Fruit fly (Drosophila melanogaster): Measurements from ENCODE around the gene lmgA.

Gene lmgA

dm6 chr2L:8572900-8573299 lies 44.5 kb upstream of the lmgA start (continued):
- TF ChIP-seq emc (GFP tag; optimal IDR thresholded peaks at IDR 0.05) (no peak), ERR (GFP tag; optimal IDR thresholded peaks at IDR 0.05) (no peak), CG18011 (GFP tag; optimal IDR thresholded peaks at IDR 0.05) (no peak), Side (GFP tag; optimal IDR thresholded peaks at IDR 0.05) (peak; percentile 41), CG16815 (GFP tag; optimal IDR thresholded peaks at IDR 0.05) (no peak), CG10431 (GFP tag; optimal IDR thresholded peaks at IDR 0.05) (no peak), cg (GFP tag; optimal IDR thresholded peaks at IDR 0.05) (no peak), hbn (GFP tag; IDR thresholded peaks at IDR 0.05; ENCODE audit: partially characterized antibody) (no peak), Usf (GFP tag; optimal IDR thresholded peaks at IDR 0.05) (no peak), CG15696 (tag; optimal IDR thresholded peaks at IDR 0.05) (no peak), CkIIα-i1 (GFP tag; IDR thresholded peaks at IDR 0.05) (no peak), seq (GFP tag; IDR thresholded peaks at IDR 0.05) (peak; percentile 19; the same call in 1 of the 2 replicates), zfh1 (GFP tag; IDR thresholded peaks at IDR 0.05) (0 out of 3 replicates have a peak, but pooled peaks have one; percentile 48), CG3065 (GFP tag; optimal IDR thresholded peaks at IDR 0.05) (no peak)

dm6 chr2L:8570408-8571072 lies 42.1 kb upstream of the lmgA start:
- no peak for TF ChIP-seq Gug (GFP tag; IDR thresholded peaks at IDR 0.05)
- TF ChIP-seq HmgZ (tag; optimal IDR thresholded peaks at IDR 0.05), result peak; percentile 21
- no peak for TF ChIP-seq trh (GFP tag; optimal IDR thresholded peaks at IDR 0.05)
- TF ChIP-seq GATAe (GFP tag; conservative IDR thresholded peaks at IDR 0.05), result peak; percentile 62; the same call in 1 of the 2 replicates
- peak; percentile 43; the same call in 1 of the 2 replicates for TF ChIP-seq Bgb (GFP tag; IDR thresholded peaks at IDR 0.05; ENCODE audit: partially characterized antibody)
- 0 out of 3 replicates have a peak, but pooled peaks have one; percentile 28 for TF ChIP-seq CG14860 (GFP tag; IDR thresholded peaks at IDR 0.05; ENCODE audit: partially characterized antibody)
- 0 out of 3 replicates have a peak, but pooled peaks have one; percentile 52 for TF ChIP-seq mld (GFP tag; IDR thresholded peaks at IDR 0.05; ENCODE audit: partially characterized antibody)
- TF ChIP-seq HLH4C (GFP tag; IDR thresholded peaks at IDR 0.05; ENCODE audit: partially characterized antibody), result peak; percentile 46; the same call in 1 of the 3 replicates
- TF ChIP-seq gro (GFP tag; optimal IDR thresholded peaks at IDR 0.05), result peak; percentile 49
- TF ChIP-seq CG34376 (GFP tag; optimal IDR thresholded peaks at IDR 0.05), result peak; percentile 82
- no peak for TF ChIP-seq p53 (GFP tag; optimal IDR thresholded peaks at IDR 0.05)
- TF ChIP-seq Nf-YB (GFP tag; optimal IDR thresholded peaks at IDR 0.05), result no peak
- TF ChIP-seq schlank (tag; optimal IDR thresholded peaks at IDR 0.05), result no peak
- peak; percentile 37; the same call in 1 of the 2 replicates for TF ChIP-seq amos (GFP tag; IDR thresholded peaks at IDR 0.05; ENCODE audit: partially characterized antibody)
- no peak for TF ChIP-seq Mad (GFP tag; optimal IDR thresholded peaks at IDR 0.05)
- TF ChIP-seq CG3281 (GFP tag; optimal IDR thresholded peaks at IDR 0.05), result peak; percentile 14
- peak; percentile 71 for TF ChIP-seq sug (tag; optimal IDR thresholded peaks at IDR 0.05)
- peak; percentile 49; the same call in 1 of the 3 replicates for TF ChIP-seq vnd (GFP tag; IDR thresholded peaks at IDR 0.05; ENCODE audit: partially characterized antibody)
- TF ChIP-seq CG13287 (GFP tag; IDR thresholded peaks at IDR 0.05; ENCODE audit: partially characterized antibody), result 0 out of 2 replicates have a peak, but pooled peaks have one; percentile 23
- TF ChIP-seq tna (GFP tag; IDR thresholded peaks at IDR 0.05; ENCODE audit: partially characterized antibody), result 0 out of 2 replicates have a peak, but pooled peaks have one; percentile 40
- TF ChIP-seq Hr78 (GFP tag; optimal IDR thresholded peaks at IDR 0.05), result peak in 1 of 2 experiments; percentile 95
- TF ChIP-seq fd3F (GFP tag; optimal IDR thresholded peaks at IDR 0.05), result no peak
- TF ChIP-seq sqz (GFP tag; optimal IDR thresholded peaks at IDR 0.05), result no peak
- no peak for TF ChIP-seq Deaf1 (tag; optimal IDR thresholded peaks at IDR 0.05)
- no peak for TF ChIP-seq HLH54F (GFP tag; optimal IDR thresholded peaks at IDR 0.05)
- TF ChIP-seq row (GFP tag; IDR thresholded peaks at IDR 0.05), result no peak
- no peak for TF ChIP-seq CG8944 (GFP tag; optimal IDR thresholded peaks at IDR 0.05)
- TF ChIP-seq Opbp (GFP tag; IDR thresholded peaks at IDR 0.05; ENCODE audit: partially characterized antibody), result peak; percentile 39; the same call in 1 of the 3 replicates
- TF ChIP-seq Atf-2 (GFP tag; optimal IDR thresholded peaks at IDR 0.05), result no peak
- peak; percentile 18 for TF ChIP-seq CG18599 (GFP tag; optimal IDR thresholded peaks at IDR 0.05)
- no peak for TF ChIP-seq bbx (GFP tag; IDR thresholded peaks at IDR 0.05; ENCODE audit: partially characterized antibody)
- no peak for TF ChIP-seq CG3726 (GFP tag; IDR thresholded peaks at IDR 0.05)
- peak; percentile 33 for TF ChIP-seq CG17568 (GFP tag; optimal IDR thresholded peaks at IDR 0.05)
